Fruit fly (Drosophila melanogaster) Kc167 (cell line): ENCODE measurements around the gene Snoo.

Experiments
- Myc ChIP-seq: fragments of >200 bp; optimal IDR thresholded peaks from 2 replicates; lab custom pipeline; 2017; ENCODE audit warnings: missing external identifiers
- Sin3A ChIP-seq: fragments of >200 bp; optimal IDR thresholded peaks from 2 replicates; lab custom pipeline; 2018; ENCODE audit warnings: missing external identifiers
- h ChIP-seq: fragments of >200 bp; optimal IDR thresholded peaks from 3 replicates; lab custom pipeline; 2018; ENCODE audit warnings: missing external identifiers
- insv ChIP-seq: fragments of >200 bp; optimal IDR thresholded peaks from 3 replicates; lab custom pipeline; 2018; ENCODE audit warnings: missing external identifiers
- psq ChIP-seq: fragments of >200 bp; optimal IDR thresholded peaks from 2 replicates; lab custom pipeline; 2017; ENCODE audit warnings: missing external identifiers
- ttk ChIP-seq: sonication (Bioruptor generic); optimal IDR thresholded peaks from 2 replicates; lab custom pipeline; 2017; ENCODE audit warnings: missing external identifiers

The Snoo gene

dm6 chr2L:8007160-8007876, 23.3 kb upstream of the Snoo start, which contains the start of gene Spn28Dc:
Spn28Dc (minus strand) TSS chr2L:8007210.
- TF ChIP-seq psq (lab: Kevin White, UChicago) (no peak), insv (no peak), Sin3A (lab: Kevin White, UChicago) (no peak), Myc (lab: Kevin White, UChicago) (no peak), ttk (lab: Kevin White, UChicago) (no peak), h (no peak)

- TF ChIP-seq psq (lab: Kevin White, UChicago) (no peak), insv (no peak), Sin3A (lab: Kevin White, UChicago) (no peak), h (no peak), Myc (lab: Kevin White, UChicago) (no peak), ttk (lab: Kevin White, UChicago) (no peak)
These were observed 22.0 kb upstream of the Snoo start for dm6 chr2L:8006038-8006437.

dm6 chr2L:8004072-8004471, 20.1 kb upstream of the Snoo start, which contains the start of gene Wwox:
Wwox (minus strand) TSS chr2L:8004286.
- TF ChIP-seq ttk (lab: Kevin White, UChicago) (no peak), Sin3A (lab: Kevin White, UChicago) (no peak), Myc (lab: Kevin White, UChicago) (no peak), h (no peak), psq (lab: Kevin White, UChicago) (no peak), insv (no peak)

dm6 chr2L:8001694-8002627, 18.0 kb upstream of the Snoo start:
- TF ChIP-seq Sin3A (lab: Kevin White, UChicago) (no peak), ttk (lab: Kevin White, UChicago) (no peak), h (no peak), Myc (lab: Kevin White, UChicago) (no peak), psq (lab: Kevin White, UChicago) (no peak), insv (no peak)

dm6 chr2L:8000578-8001040, 16.6 kb upstream of the Snoo start:
- no peak for TF ChIP-seq Sin3A (lab: Kevin White, UChicago)
- no peak for TF ChIP-seq Myc (lab: Kevin White, UChicago)
- TF ChIP-seq psq (lab: Kevin White, UChicago) = no peak
- TF ChIP-seq h = no peak
- no peak for TF ChIP-seq ttk (lab: Kevin White, UChicago)
- TF ChIP-seq insv = no peak

dm6 chr2L:7998655-7999054, 14.7 kb upstream of the Snoo start, which contains the start of gene Sirup:
Sirup (plus strand) TSS chr2L:7998869.
- TF ChIP-seq Myc (lab: Kevin White, UChicago) (no peak), psq (lab: Kevin White, UChicago) (no peak), Sin3A (lab: Kevin White, UChicago) (no peak), ttk (lab: Kevin White, UChicago) (no peak), insv (no peak), h (no peak)

dm6 chr2L:7998080-7998457, 14.1 kb upstream of the Snoo start, which contains the start of gene CG7227:
CG7227 (minus strand) TSS chr2L:7998151.
- no peak for TF ChIP-seq ttk (lab: Kevin White, UChicago)
- TF ChIP-seq insv = no peak
- no peak for TF ChIP-seq Myc (lab: Kevin White, UChicago)
- TF ChIP-seq psq (lab: Kevin White, UChicago) = no peak
- TF ChIP-seq Sin3A (lab: Kevin White, UChicago) = no peak
- no peak for TF ChIP-seq h

- TF ChIP-seq h (no peak), ttk (lab: Kevin White, UChicago) (no peak), insv (no peak), Myc (lab: Kevin White, UChicago) (no peak), Sin3A (lab: Kevin White, UChicago) (no peak), psq (lab: Kevin White, UChicago) (no peak)
These were observed 13.5 kb upstream of the Snoo start for dm6 chr2L:7997290-7998079.

- TF ChIP-seq h (no peak), ttk (lab: Kevin White, UChicago) (no peak)
These were observed 10.2 kb upstream of the Snoo start, which contains the start of gene pes for dm6 chr2L:7993984-7994854. pes (minus strand) TSS chr2L:7994184.

- TF ChIP-seq psq (lab: Kevin White, UChicago) (no peak), Sin3A (lab: Kevin White, UChicago) (no peak), h (no peak), Myc (lab: Kevin White, UChicago) (no peak), ttk (lab: Kevin White, UChicago) (no peak), insv (no peak)
These were observed 9.2 kb upstream of the Snoo start for dm6 chr2L:7993062-7993685.
